Fruit fly (Drosophila melanogaster) whole organism, prepupa: Measurements from ENCODE around the gene Pbgs.

Source experiments
- CG10631 ChIP-seq: fragments of 200-800 bp; sonication (Bioruptor generic); optimal IDR thresholded peaks from 2 replicates; lab custom pipeline; 2016; ENCODE audit warnings: missing biosample characterization, missing genetic modification characterization
- CG11762 ChIP-seq: fragments of 200-800 bp; sonication (Bioruptor generic); optimal IDR thresholded peaks from 3 replicates; lab custom pipeline; 2016; ENCODE audit warnings: missing biosample characterization, missing genetic modification characterization; ENCODE audit not compliant: insufficient read depth
- CG1621 ChIP-seq: fragments of 200-800 bp; sonication (Bioruptor generic); optimal IDR thresholded peaks from 3 replicates; lab custom pipeline; 2018; ENCODE audit warnings: missing biosample characterization, mild to moderate bottlenecking, missing genetic modification characterization
- CG6792 ChIP-seq: fragments of 200-800 bp; sonication (Bioruptor generic); optimal IDR thresholded peaks from 3 replicates; lab custom pipeline; 2016; ENCODE audit warnings: missing biosample characterization, missing genetic modification characterization
- CG6808 ChIP-seq: fragments of 200-800 bp; sonication (Bioruptor generic); optimal IDR thresholded peaks from 3 replicates; lab custom pipeline; 2017; ENCODE audit warnings: missing biosample characterization, missing genetic modification characterization, mild to moderate bottlenecking, moderate library complexity, missing genetic modification reagents
- CG8319 ChIP-seq: fragments of 200-800 bp; sonication (Bioruptor generic); optimal IDR thresholded peaks from 3 replicates; lab custom pipeline; 2016; ENCODE audit warnings: missing biosample characterization, missing genetic modification characterization
- Eip75B ChIP-seq: fragments of 200-800 bp; sonication (Bioruptor generic); optimal IDR thresholded peaks from 3 replicates; lab custom pipeline; 2016; ENCODE audit warnings: missing biosample characterization, missing genetic modification characterization
- Lpt ChIP-seq: fragments of 200-800 bp; sonication (Bioruptor generic); optimal IDR thresholded peaks from 3 replicates; lab custom pipeline; 2016; ENCODE audit warnings: missing biosample characterization, missing genetic modification characterization
- OdsH ChIP-seq: fragments of 200-800 bp; sonication (Bioruptor generic); optimal IDR thresholded peaks from 3 replicates; lab custom pipeline; 2016; ENCODE audit warnings: missing biosample characterization, missing genetic modification characterization
- Sox14 ChIP-seq: fragments of 200-800 bp; sonication (Bioruptor generic); optimal IDR thresholded peaks from 3 replicates; lab custom pipeline; 2016; ENCODE audit warnings: missing biosample characterization, missing genetic modification characterization
- dsx ChIP-seq: fragments of 200-800 bp; optimal IDR thresholded peaks from 3 replicates; lab custom pipeline; 2019; ENCODE audit warnings: missing biosample characterization, mild to moderate bottlenecking, missing genetic modification characterization, moderate library complexity; ENCODE audit not compliant: poor library complexity, severe bottlenecking
- fkh ChIP-seq: fragments of 200-800 bp; sonication (Bioruptor generic); optimal IDR thresholded peaks from 3 replicates; lab custom pipeline; 2017; ENCODE audit warnings: missing biosample characterization, mild to moderate bottlenecking, missing genetic modification characterization, moderate library complexity
- pdm3 ChIP-seq: fragments of 200-800 bp; sonication (Bioruptor generic); optimal IDR thresholded peaks from 3 replicates; lab custom pipeline; 2016; ENCODE audit warnings: missing biosample characterization, missing genetic modification characterization

DNA sequence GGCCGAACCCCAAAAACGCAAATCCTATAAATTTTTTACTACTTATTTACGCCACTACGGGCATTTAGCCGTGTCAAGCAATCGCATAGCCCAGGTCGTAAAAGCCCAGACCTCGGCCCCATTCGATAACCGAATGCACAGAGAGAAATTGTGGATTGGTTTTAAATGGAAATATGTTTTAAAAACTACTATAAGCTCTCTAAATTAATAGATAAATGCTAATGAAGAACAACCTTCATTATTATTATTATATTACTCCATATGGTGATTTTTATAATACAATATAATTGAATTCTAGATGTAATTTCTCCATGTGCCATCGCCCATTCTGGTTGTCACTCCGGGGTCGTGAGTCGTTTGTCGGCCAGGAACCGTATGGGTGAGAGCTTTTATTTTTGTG lies 34.8 kb upstream of the Pbgs start:
- TF ChIP-seq CG11762 (GFP tag; lab: Kevin White, UChicago) = no peak
- no peak for TF ChIP-seq CG8319
- no peak for TF ChIP-seq CG10631
- TF ChIP-seq pdm3 = no peak
- no peak for TF ChIP-seq Sox14 (GFP tag; lab: Kevin White, UChicago)
- TF ChIP-seq OdsH (GFP tag; lab: Kevin White, UChicago) = no peak
- TF ChIP-seq dsx (GFP tag; lab: Kevin White, UChicago) = no peak
- no peak for TF ChIP-seq Eip75B (GFP tag; lab: Kevin White, UChicago)
- no peak for TF ChIP-seq CG1621 (tag; lab: Kevin White, UChicago)
- TF ChIP-seq CG6792 (GFP tag; lab: Kevin White, UChicago) = no peak
- TF ChIP-seq Lpt (GFP tag; lab: Kevin White, UChicago) = no peak
- no peak for TF ChIP-seq CG6808 (GFP tag; lab: Kevin White, UChicago)
- no peak for TF ChIP-seq fkh (GFP tag; lab: Kevin White, UChicago)
